Worm (Caenorhabditis elegans) whole organism, L2 larva: Measurements from ENCODE around the gene gst-33.

Experiments
- C34F6.9 ChIP-seq: fragments of 150-350 bp; optimal IDR thresholded peaks from 2 replicates; lab custom pipeline; 2014; ENCODE audit warnings: missing biosample characterization, missing genetic modification characterization
- R02D3.7 ChIP-seq: fragments of 150-350 bp; optimal IDR thresholded peaks from 2 replicates; lab custom pipeline; 2014; ENCODE audit warnings: missing biosample characterization, missing genetic modification characterization
- Y55F3AM.14 ChIP-seq: fragments of 200-800 bp; sonication (Bioruptor generic); optimal IDR thresholded peaks from 2 replicates; lab custom pipeline; 2018; ENCODE audit warnings: mild to moderate bottlenecking, missing genetic modification characterization, missing compliant biosample characterization
- ZK546.5 ChIP-seq: sonication (generic microtip); optimal IDR thresholded peaks from 2 replicates; lab custom pipeline; 2017; ENCODE audit warnings: missing biosample characterization, missing genetic modification characterization
- alr-1 ChIP-seq: fragments of 150-350 bp; optimal IDR thresholded peaks from 2 replicates; lab custom pipeline; 2014; ENCODE audit warnings: missing biosample characterization, missing genetic modification characterization
- ama-1 ChIP-seq: fragments of 150-350 bp; optimal IDR thresholded peaks from 2 replicates; lab custom pipeline; 2018; ENCODE audit warnings: inconsistent platforms
- blmp-1 ChIP-seq: sonication (generic microtip); optimal IDR thresholded peaks from 2 replicates; lab custom pipeline; 2017; ENCODE audit warnings: missing genetic modification characterization, mild to moderate bottlenecking, missing compliant biosample characterization, antibody characterized with exemption, moderate library complexity; ENCODE audit not compliant: insufficient read depth
- ceh-16 ChIP-seq: fragments of 150-350 bp; optimal IDR thresholded peaks from 2 replicates; lab custom pipeline; 2014; ENCODE audit warnings: missing biosample characterization, missing genetic modification characterization
- ceh-82 ChIP-seq: fragments of 150-350 bp; optimal IDR thresholded peaks from 2 replicates; lab custom pipeline; 2014; ENCODE audit warnings: missing biosample characterization, missing genetic modification characterization
- dmd-4 ChIP-seq: sonication (generic microtip); optimal IDR thresholded peaks from 2 replicates; lab custom pipeline; 2017; ENCODE audit warnings: missing biosample characterization, missing genetic modification characterization
- egl-27 ChIP-seq: sonication (generic microtip); optimal IDR thresholded peaks from 3 replicates; lab custom pipeline; 2017; ENCODE audit warnings: missing biosample characterization, missing genetic modification reagents, missing genetic modification characterization
- elt-1 ChIP-seq: fragments of 150-350 bp; optimal IDR thresholded peaks from 2 replicates; lab custom pipeline; 2014; ENCODE audit warnings: missing biosample characterization, missing genetic modification characterization
- elt-3 ChIP-seq: sonication (generic microtip); optimal IDR thresholded peaks from 2 replicates; lab custom pipeline; 2017; ENCODE audit warnings: missing biosample characterization, missing genetic modification characterization
- fos-1 ChIP-seq: fragments of 150-350 bp; optimal IDR thresholded peaks from 2 replicates; lab custom pipeline; 2014; ENCODE audit warnings: missing biosample characterization, missing genetic modification characterization
- gmeb-1 ChIP-seq: fragments of 150-350 bp; optimal IDR thresholded peaks from 2 replicates; lab custom pipeline; 2014; ENCODE audit warnings: missing biosample characterization, missing genetic modification characterization
- lin-11 ChIP-seq: fragments of 150-350 bp; sonication (generic microtip); optimal IDR thresholded peaks from 2 replicates; lab custom pipeline; 2014; ENCODE audit warnings: missing biosample characterization, missing genetic modification characterization, inconsistent platforms, mixed read lengths
- lin-13 ChIP-seq: fragments of 150-350 bp; optimal IDR thresholded peaks from 2 replicates; lab custom pipeline; 2014; ENCODE audit warnings: missing biosample characterization, missing genetic modification reagents, missing genetic modification characterization
- lin-39 ChIP-seq: fragments of 150-350 bp; optimal IDR thresholded peaks from 2 replicates; lab custom pipeline; 2014; ENCODE audit warnings: missing biosample characterization, missing genetic modification reagents, missing genetic modification characterization
- mdl-1 ChIP-seq, 2 experiments: fragments of 150-350 bp in 1 of 2; sonication (generic microtip) in 1 of 2; optimal IDR thresholded peaks; 2 replicates each; lab custom pipeline; 2017; ENCODE audit warnings: missing biosample characterization in 2 of 2, missing genetic modification characterization in 2 of 2
- nhr-11 ChIP-seq: fragments of 150-350 bp; optimal IDR thresholded peaks from 2 replicates; lab custom pipeline; 2014; ENCODE audit warnings: missing biosample characterization, missing genetic modification characterization
- nhr-12 ChIP-seq: fragments of 150-350 bp; optimal IDR thresholded peaks from 2 replicates; lab custom pipeline; 2014; ENCODE audit warnings: missing biosample characterization, missing genetic modification characterization
- nhr-23 ChIP-seq: fragments of 150-350 bp; optimal IDR thresholded peaks from 2 replicates; lab custom pipeline; 2014; ENCODE audit warnings: missing biosample characterization, missing genetic modification reagents, missing genetic modification characterization
- nhr-237 ChIP-seq: fragments of 150-350 bp; optimal IDR thresholded peaks from 2 replicates; lab custom pipeline; 2014; ENCODE audit warnings: missing biosample characterization, missing genetic modification characterization
- nhr-25 ChIP-seq: fragments of 150-350 bp; sonication (generic microtip); optimal IDR thresholded peaks from 3 replicates; lab custom pipeline; 2014; ENCODE audit warnings: missing biosample characterization, missing genetic modification characterization
- nhr-6 ChIP-seq: fragments of 150-350 bp; optimal IDR thresholded peaks from 2 replicates; lab custom pipeline; 2014; ENCODE audit warnings: missing biosample characterization, missing genetic modification characterization
- nhr-77 ChIP-seq: fragments of 150-350 bp; optimal IDR thresholded peaks from 2 replicates; lab custom pipeline; 2014; ENCODE audit warnings: missing biosample characterization, missing genetic modification characterization
- peb-1 ChIP-seq: fragments of 150-350 bp; optimal IDR thresholded peaks from 2 replicates; lab custom pipeline; 2014; ENCODE audit warnings: missing biosample characterization, missing genetic modification characterization
- sem-4 ChIP-seq: fragments of 150-350 bp; optimal IDR thresholded peaks from 2 replicates; lab custom pipeline; 2014; ENCODE audit warnings: missing biosample characterization, missing genetic modification reagents, missing genetic modification characterization
- skn-1 ChIP-seq: sonication (generic microtip); optimal IDR thresholded peaks from 2 replicates; lab custom pipeline; 2017; ENCODE audit warnings: missing biosample characterization, missing genetic modification characterization
- sma-3 ChIP-seq: sonication (generic microtip); optimal IDR thresholded peaks from 2 replicates; lab custom pipeline; 2016; ENCODE audit warnings: missing genetic modification reagents, missing genetic modification characterization, missing compliant biosample characterization
- snpc-4 ChIP-seq: fragments of 150-350 bp; optimal IDR thresholded peaks from 2 replicates; lab custom pipeline; 2014; ENCODE audit warnings: missing biosample characterization, missing genetic modification characterization
- unc-39 ChIP-seq: fragments of 150-350 bp; optimal IDR thresholded peaks from 2 replicates; lab custom pipeline; 2014; ENCODE audit warnings: missing biosample characterization, missing genetic modification characterization
- unc-55 ChIP-seq: fragments of 150-350 bp; sonication (generic microtip); optimal IDR thresholded peaks from 3 replicates; lab custom pipeline; 2014; ENCODE audit warnings: missing biosample characterization, missing genetic modification reagents, missing genetic modification characterization
- unc-62 ChIP-seq: fragments of 150-350 bp; optimal IDR thresholded peaks from 2 replicates; lab custom pipeline; 2014; ENCODE audit warnings: missing biosample characterization, missing genetic modification reagents, missing genetic modification characterization
- ztf-1 ChIP-seq: fragments of 200-800 bp; sonication (Bioruptor generic); conservative IDR thresholded peaks from 2 replicates; pipeline ENCODE4 v1.3.6; 2022; ENCODE audit warnings: missing genetic modification characterization, missing compliant biosample characterization
- ztf-11 ChIP-seq: sonication (generic microtip); optimal IDR thresholded peaks from 2 replicates; lab custom pipeline; 2017; ENCODE audit warnings: missing biosample characterization, missing genetic modification characterization
- ztf-4 ChIP-seq: fragments of 150-350 bp; optimal IDR thresholded peaks from 2 replicates; lab custom pipeline; 2014; ENCODE audit warnings: missing biosample characterization, missing genetic modification characterization

Gene gst-33

DNA sequence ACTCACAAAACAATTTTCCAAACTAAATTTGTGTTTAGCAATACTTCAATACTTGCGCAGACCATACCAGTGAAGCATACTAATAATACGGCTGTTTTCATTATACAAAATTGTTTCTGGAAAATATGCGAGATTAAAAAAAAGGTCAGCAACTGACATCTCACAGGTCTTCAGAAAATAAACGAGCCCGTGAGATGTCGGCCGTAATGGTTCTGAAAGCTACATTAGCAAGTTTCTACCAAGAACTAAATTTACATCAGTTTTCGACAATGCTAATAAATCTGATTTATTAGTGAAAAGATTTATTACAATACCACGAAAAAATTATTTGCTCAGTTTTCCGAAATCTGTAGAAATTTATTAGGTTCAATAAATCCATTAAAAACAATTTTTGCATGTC is 9.1 kb upstream of the gst-33 start, which contains the start of gene srbc-31:
Gene srbc-31, minus strand, starts transcription at position 101 of the 400 bp plus-strand sequence.
- TF ChIP-seq nhr-23 (no peak), nhr-237 (no peak), fos-1 (no peak), nhr-77 (tag; lab: Kevin White, UChicago) (no peak), ztf-1 (GFP tag; lab: Robert Waterston, UW) (no peak), unc-39 (tag; lab: Kevin White, UChicago) (no peak), Y55F3AM.14 (no peak), elt-1 (tag; lab: Kevin White, UChicago) (no peak), C34F6.9 (tag; lab: Kevin White, UChicago) (no peak), nhr-12 (tag; lab: Kevin White, UChicago) (no peak), sma-3 (GFP tag; lab: Kevin White, UChicago) (no peak), alr-1 (no peak), lin-13 (GFP tag; lab: Kevin White, UChicago) (no peak), gmeb-1 (no peak), snpc-4 (tag; lab: Kevin White, UChicago) (no peak), unc-62 (GFP tag; lab: Kevin White, UChicago) (no peak), dmd-4 (tag; lab: Kevin White, UChicago) (no peak), sem-4 (tag; lab: Kevin White, UChicago) (no peak), ztf-11 (no peak), elt-3 (no peak)

DNA sequence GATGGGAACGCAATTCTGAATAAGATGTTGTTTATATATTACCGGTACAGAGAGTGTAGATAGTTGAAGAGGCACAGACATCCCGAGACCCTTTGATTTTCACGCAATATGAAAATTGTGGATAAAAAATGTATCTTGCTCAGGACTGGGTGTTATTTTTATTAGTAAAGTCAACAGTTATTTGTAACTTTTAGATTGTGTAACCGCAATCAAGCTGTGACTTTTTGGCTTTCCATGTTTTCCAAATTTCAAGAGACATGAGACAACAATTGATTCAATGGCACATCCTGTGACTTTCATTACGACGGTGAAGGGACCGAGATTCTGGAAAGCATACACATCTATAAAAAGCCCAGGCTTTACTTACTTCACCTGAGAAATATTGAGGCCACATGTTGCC is 7.9 kb upstream of the gst-33 start:
- no peak for TF ChIP-seq gmeb-1
- TF ChIP-seq ZK546.5: no peak
- TF ChIP-seq nhr-25 (tag; lab: Kevin White, UChicago): no peak
- TF ChIP-seq unc-62 (GFP tag; lab: Kevin White, UChicago): no peak
- no peak for TF ChIP-seq nhr-237
- no peak for TF ChIP-seq mdl-1 (tag; optimal IDR thresholded peaks at IDR 0.05; lab: Kevin White, UChicago)
- no peak for TF ChIP-seq elt-3
- no peak for TF ChIP-seq lin-39 (tag; lab: Kevin White, UChicago)
- TF ChIP-seq ztf-4: no peak
- TF ChIP-seq lin-11 (tag; lab: Kevin White, UChicago): no peak
- TF ChIP-seq nhr-11 (tag; lab: Kevin White, UChicago): no peak
- no peak for TF ChIP-seq nhr-77 (tag; lab: Kevin White, UChicago)
- no peak for TF ChIP-seq R02D3.7 (tag; lab: Kevin White, UChicago)
- no peak for TF ChIP-seq unc-55
- TF ChIP-seq nhr-12 (tag; lab: Kevin White, UChicago): no peak
- no peak for TF ChIP-seq ama-1 (lab: Kevin White, UChicago)
- TF ChIP-seq, all 48 proteins: peak for 0

DNA sequence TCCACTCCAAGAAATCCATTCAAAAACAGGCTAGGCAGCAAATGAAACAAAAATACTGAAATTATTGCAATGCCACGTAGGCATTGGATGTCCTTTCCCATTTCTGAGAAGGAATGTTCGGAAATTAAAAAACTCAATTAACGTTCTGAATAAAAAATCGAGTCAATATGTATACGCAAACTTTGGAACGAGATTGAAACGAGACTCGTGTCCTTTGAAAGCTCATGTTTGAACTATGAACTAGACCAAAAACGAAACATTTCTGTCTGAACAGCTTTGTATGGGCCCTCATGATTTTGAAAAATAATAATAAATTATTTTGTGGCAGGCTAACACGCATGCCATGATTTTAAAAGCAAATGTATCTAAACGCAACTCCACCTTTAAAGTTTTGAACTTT is 6.7 kb upstream of the gst-33 start, which contains the start of gene oac-2:
Gene oac-2, minus strand, starts transcription at position 101 of the 400 bp plus-strand sequence.
- no peak for TF ChIP-seq egl-27
- no peak for TF ChIP-seq Y55F3AM.14
- TF ChIP-seq R02D3.7 (tag; lab: Kevin White, UChicago): no peak
- TF ChIP-seq ceh-16 (tag; lab: Kevin White, UChicago): no peak
- no peak for TF ChIP-seq blmp-1
- TF ChIP-seq dmd-4 (tag; lab: Kevin White, UChicago): no peak
- no peak for TF ChIP-seq lin-13 (GFP tag; lab: Kevin White, UChicago)
- no peak for TF ChIP-seq sem-4 (tag; lab: Kevin White, UChicago)
- TF ChIP-seq ceh-82: no peak
- no peak for TF ChIP-seq peb-1 (tag; lab: Kevin White, UChicago)
- TF ChIP-seq, all 48 proteins: peak for 0

DNA sequence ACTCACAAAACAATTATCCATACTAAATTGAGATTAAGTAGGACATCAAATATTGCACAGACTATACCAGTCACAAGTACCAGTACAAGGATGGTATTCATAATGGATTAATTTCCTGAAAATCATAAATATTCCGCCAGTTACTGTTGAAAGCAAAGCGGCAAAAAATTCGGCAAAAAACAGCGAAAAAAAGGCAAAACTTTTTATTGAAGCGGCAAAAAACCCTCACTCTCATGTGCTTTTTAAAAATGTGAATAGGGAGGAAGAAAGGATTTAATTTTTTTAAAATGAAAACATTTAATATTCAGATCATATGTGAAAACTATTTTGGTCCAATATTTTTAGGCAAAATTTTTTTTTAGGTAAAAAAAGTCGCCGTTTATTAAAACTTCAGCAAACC is 2.4 kb upstream of the gst-33 start, which contains the start of gene srbc-29:
Gene srbc-29, minus strand, starts transcription at position 101 of the 400 bp plus-strand sequence.
- TF ChIP-seq elt-3 (no peak), sem-4 (tag; lab: Kevin White, UChicago) (no peak), ztf-1 (GFP tag; lab: Robert Waterston, UW) (no peak), Y55F3AM.14 (no peak), nhr-6 (tag; lab: Kevin White, UChicago) (no peak), egl-27 (no peak), skn-1 (no peak), lin-11 (tag; lab: Kevin White, UChicago) (no peak), elt-1 (tag; lab: Kevin White, UChicago) (no peak), nhr-77 (tag; lab: Kevin White, UChicago) (no peak), ZK546.5 (no peak)
